Worm (Caenorhabditis elegans) whole organism, L4 larva: Measurements from ENCODE around the gene F32D8.7.

Experiments used
- F49E8.2 ChIP-seq: sonication (generic microtip); optimal IDR thresholded peaks from 2 replicates; lab custom pipeline; 2016; ENCODE audit warnings: missing compliant biosample characterization, mild to moderate bottlenecking, missing genetic modification characterization, borderline replicate concordance
- R02D3.7 ChIP-seq: fragments of 150-350 bp; sonication (generic microtip); optimal IDR thresholded peaks from 3 replicates; lab custom pipeline; 2014; ENCODE audit warnings: missing biosample characterization, missing genetic modification characterization
- T20F7.1 ChIP-seq: fragments of 200-800 bp; sonication (Bioruptor generic); optimal IDR thresholded peaks from 2 replicates; lab custom pipeline; 2018; ENCODE audit warnings: mild to moderate bottlenecking, missing genetic modification characterization, missing compliant biosample characterization
- Y5F2A.4 ChIP-seq: fragments of 200-800 bp; sonication (Bioruptor generic); optimal IDR thresholded peaks from 2 replicates; lab custom pipeline; 2018; ENCODE audit warnings: mild to moderate bottlenecking, missing genetic modification characterization, missing compliant biosample characterization
- Y75B8A.6 ChIP-seq: fragments of 200-800 bp; sonication (Bioruptor generic); IDR thresholded peaks from 2 replicates; pipeline ENCODE4 v1.3.6; 2022; ENCODE audit warnings: missing genetic modification reagents, missing genetic modification characterization, missing compliant biosample characterization
- ZK546.5 ChIP-seq, 2 experiments: sonication (generic microtip); optimal IDR thresholded peaks; 2 replicates each; lab custom pipeline; 2017; ENCODE audit warnings: missing biosample characterization in 2 of 2, missing genetic modification characterization in 2 of 2
- aha-1 ChIP-seq: fragments of 150-350 bp; peaks from one replicate; lab custom pipeline; 2014; ENCODE audit warnings: missing biosample characterization, missing genetic modification characterization
- ama-1 ChIP-seq: fragments of 150-350 bp; optimal IDR thresholded peaks from 2 replicates; lab custom pipeline; 2014; ENCODE audit warnings: inconsistent platforms, mixed read lengths
- attf-4 ChIP-seq: sonication (generic microtip); optimal IDR thresholded peaks from 3 replicates; lab custom pipeline; 2017; ENCODE audit warnings: missing biosample characterization, missing genetic modification characterization
- ceh-44 ChIP-seq: fragments of 200-800 bp; sonication (Bioruptor generic); IDR thresholded peaks from 2 replicates; pipeline ENCODE4 v1.3.6; 2022; ENCODE audit warnings: missing genetic modification reagents, missing genetic modification characterization, missing compliant biosample characterization
- ceh-62 ChIP-seq: sonication (generic microtip); optimal IDR thresholded peaks from 2 replicates; lab custom pipeline; 2017; ENCODE audit warnings: missing biosample characterization, missing genetic modification characterization
- ces-1 ChIP-seq: fragments of 150-350 bp; sonication (generic microtip); optimal IDR thresholded peaks from 4 replicates; lab custom pipeline; 2014; ENCODE audit warnings: missing biosample characterization, missing genetic modification reagents, missing genetic modification characterization
- cey-2 ChIP-seq: sonication (generic microtip); optimal IDR thresholded peaks from 3 replicates; lab custom pipeline; 2017; ENCODE audit warnings: missing genetic modification characterization, mild to moderate bottlenecking, missing compliant biosample characterization, antibody characterized with exemption, borderline replicate concordance; ENCODE audit not compliant: insufficient read depth
- ctbp-1 ChIP-seq: fragments of 200-800 bp; sonication (Bioruptor generic); IDR thresholded peaks from 2 replicates; pipeline ENCODE4 v1.3.6; 2022; ENCODE audit warnings: missing genetic modification reagents, missing genetic modification characterization, missing compliant biosample characterization
- daf-16 ChIP-seq, 3 experiments: sonication (generic microtip); optimal IDR thresholded peaks; 2 replicates each; lab custom pipeline; 2016 to 2017; ENCODE audit warnings: missing genetic modification characterization in 3 of 3, missing genetic modification reagents in 3 of 3, mild to moderate bottlenecking in 2 of 3, missing compliant biosample characterization in 2 of 3, missing biosample characterization in 1 of 3, moderate library complexity in 1 of 3
- dmd-9 ChIP-seq: fragments of 200-800 bp; sonication (Bioruptor generic); IDR thresholded peaks from 2 replicates; pipeline ENCODE4 v1.3.6; 2022; ENCODE audit warnings: missing genetic modification reagents, missing genetic modification characterization, missing compliant biosample characterization
- dve-1 ChIP-seq: sonication (generic microtip); optimal IDR thresholded peaks from 2 replicates; lab custom pipeline; 2017; ENCODE audit warnings: antibody characterized with exemption, mild to moderate bottlenecking, missing genetic modification characterization, missing compliant biosample characterization; ENCODE audit not compliant: insufficient read depth
- fkh-10 ChIP-seq: fragments of 150-350 bp; optimal IDR thresholded peaks from 2 replicates; lab custom pipeline; 2014; ENCODE audit warnings: missing biosample characterization, missing genetic modification reagents, missing genetic modification characterization
- hlh-11 ChIP-seq: fragments of 200-800 bp; sonication (Bioruptor generic); optimal IDR thresholded peaks from 2 replicates; lab custom pipeline; 2018; ENCODE audit warnings: mild to moderate bottlenecking, missing genetic modification characterization, missing compliant biosample characterization
- hmg-1.1 ChIP-seq: fragments of 200-800 bp; sonication (Bioruptor generic); IDR thresholded peaks from 2 replicates; pipeline ENCODE4 v1.3.6; 2022; ENCODE audit warnings: missing genetic modification reagents, missing genetic modification characterization, missing compliant biosample characterization
- lim-7 ChIP-seq: fragments of 200-800 bp; sonication (Bioruptor generic); IDR thresholded peaks from 2 replicates; pipeline ENCODE4 v1.3.6; 2022; ENCODE audit warnings: missing genetic modification characterization, missing compliant biosample characterization
- lin-1 ChIP-seq: fragments of 200-800 bp; sonication (Bioruptor generic); IDR thresholded peaks from 2 replicates; pipeline ENCODE4 v1.3.6; 2022; ENCODE audit warnings: missing genetic modification reagents, missing genetic modification characterization, missing compliant biosample characterization
- lin-13 ChIP-seq: fragments of 150-350 bp; optimal IDR thresholded peaks from 2 replicates; lab custom pipeline; 2014; ENCODE audit warnings: missing biosample characterization, missing genetic modification reagents, missing genetic modification characterization
- lin-15B ChIP-seq: fragments of 150-350 bp; sonication (generic microtip); optimal IDR thresholded peaks from 3 replicates; lab custom pipeline; 2014; ENCODE audit warnings: missing biosample characterization, missing genetic modification characterization
- lin-29 ChIP-seq: fragments of 200-800 bp; sonication (Bioruptor generic); IDR thresholded peaks from 2 replicates; pipeline ENCODE4 v1.3.6; 2022; ENCODE audit warnings: missing genetic modification reagents, missing genetic modification characterization, missing compliant biosample characterization
- lin-38 ChIP-seq: fragments of 200-800 bp; sonication (Bioruptor generic); IDR thresholded peaks from 2 replicates; pipeline ENCODE4 v1.3.6; 2022; ENCODE audit warnings: missing genetic modification reagents, missing genetic modification characterization, missing compliant biosample characterization
- lsy-2 ChIP-seq, 2 experiments: fragments of 150-350 bp in 1 of 2; sonication (generic microtip) in 1 of 2; optimal IDR thresholded peaks; 2 replicates each; lab custom pipeline; 2014 to 2017; ENCODE audit warnings: missing biosample characterization in 2 of 2, missing genetic modification characterization in 2 of 2
- madf-5 ChIP-seq, 2 experiments: fragments of 200-800 bp; sonication (Bioruptor generic); IDR thresholded peaks; 2 replicates each; pipeline ENCODE4 v1.3.6; 2022; ENCODE audit warnings: missing compliant biosample characterization in 2 of 2, missing genetic modification characterization in 2 of 2
- mdl-1 ChIP-seq, 2 experiments: fragments of 150-350 bp in 1 of 2; sonication (generic microtip) in 1 of 2; optimal IDR thresholded peaks; 2 replicates each; lab custom pipeline; 2014 to 2017; ENCODE audit warnings: missing biosample characterization in 2 of 2, missing genetic modification characterization in 2 of 2
- mdt-29 ChIP-seq: fragments of 200-800 bp; sonication (Bioruptor generic); IDR thresholded peaks from 2 replicates; pipeline ENCODE4 v1.3.6; 2022; ENCODE audit warnings: missing genetic modification reagents, missing genetic modification characterization, missing compliant biosample characterization
- mxl-2 ChIP-seq: fragments of 200-800 bp; sonication (Bioruptor generic); conservative IDR thresholded peaks from 2 replicates; pipeline ENCODE4 v1.3.6; 2022; ENCODE audit warnings: missing genetic modification reagents, missing genetic modification characterization, missing compliant biosample characterization
- mxl-3 ChIP-seq: fragments of 200-800 bp; sonication (Bioruptor generic); optimal IDR thresholded peaks from 2 replicates; lab custom pipeline; 2018; ENCODE audit warnings: mild to moderate bottlenecking, missing genetic modification characterization, missing compliant biosample characterization
- nhr-10 ChIP-seq: fragments of 150-350 bp; optimal IDR thresholded peaks from 2 replicates; lab custom pipeline; 2014; ENCODE audit warnings: missing biosample characterization, missing genetic modification characterization
- nhr-102 ChIP-seq: sonication (generic microtip); optimal IDR thresholded peaks from 2 replicates; lab custom pipeline; 2016; ENCODE audit warnings: mild to moderate bottlenecking, missing genetic modification characterization, moderate library complexity, missing compliant biosample characterization
- nhr-11 ChIP-seq: fragments of 150-350 bp; optimal IDR thresholded peaks from 2 replicates; lab custom pipeline; 2014; ENCODE audit warnings: missing biosample characterization, missing genetic modification characterization
- nhr-111 ChIP-seq: fragments of 200-800 bp; sonication (Bioruptor generic); optimal IDR thresholded peaks from 2 replicates; lab custom pipeline; 2018; ENCODE audit warnings: mild to moderate bottlenecking, missing genetic modification characterization, missing compliant biosample characterization
- nhr-41 ChIP-seq: fragments of 200-800 bp; sonication (Bioruptor generic); IDR thresholded peaks from 2 replicates; pipeline ENCODE4 v1.3.6; 2022; ENCODE audit warnings: missing genetic modification reagents, missing genetic modification characterization, missing compliant biosample characterization
- nhr-6 ChIP-seq: fragments of 150-350 bp; optimal IDR thresholded peaks from 2 replicates; lab custom pipeline; 2014; ENCODE audit warnings: missing biosample characterization, missing genetic modification characterization
- nhr-77 ChIP-seq: fragments of 150-350 bp; optimal IDR thresholded peaks from 2 replicates; lab custom pipeline; 2014; ENCODE audit warnings: missing biosample characterization, missing genetic modification characterization
- php-3 ChIP-seq: fragments of 200-800 bp; sonication (Bioruptor generic); IDR thresholded peaks from 2 replicates; pipeline ENCODE4 v1.3.6; 2022; ENCODE audit warnings: missing genetic modification reagents, missing genetic modification characterization, missing compliant biosample characterization
- pqm-1 ChIP-seq: sonication (generic microtip); optimal IDR thresholded peaks from 2 replicates; lab custom pipeline; 2017; ENCODE audit warnings: missing biosample characterization, missing genetic modification characterization
- saeg-2 ChIP-seq: fragments of 200-800 bp; sonication (Bioruptor generic); IDR thresholded peaks from 2 replicates; pipeline ENCODE4 v1.3.6; 2022; ENCODE audit warnings: missing genetic modification reagents, missing genetic modification characterization, missing compliant biosample characterization
- sdz-12 ChIP-seq: fragments of 200-800 bp; sonication (Bioruptor generic); optimal IDR thresholded peaks from 2 replicates; lab custom pipeline; 2018; ENCODE audit warnings: mild to moderate bottlenecking, missing genetic modification characterization, missing compliant biosample characterization
- set-16 ChIP-seq: fragments of 200-800 bp; sonication (Bioruptor generic); IDR thresholded peaks from 2 replicates; pipeline ENCODE4 v1.3.6; 2022; ENCODE audit warnings: missing genetic modification reagents, missing genetic modification characterization, missing compliant biosample characterization
- snpc-1.2 ChIP-seq: fragments of 200-800 bp; sonication (Bioruptor generic); IDR thresholded peaks from 2 replicates; pipeline ENCODE4 v1.3.6; 2022; ENCODE audit warnings: missing genetic modification reagents, missing genetic modification characterization, missing compliant biosample characterization
- tag-97 ChIP-seq: fragments of 200-800 bp; sonication (Bioruptor generic); IDR thresholded peaks from 2 replicates; pipeline ENCODE4 v1.3.6; 2022; ENCODE audit warnings: missing genetic modification characterization, missing compliant biosample characterization
- unc-130 ChIP-seq: sonication (generic microtip); optimal IDR thresholded peaks from 2 replicates; lab custom pipeline; 2016; ENCODE audit warnings: missing genetic modification reagents, missing genetic modification characterization, missing compliant biosample characterization
- vab-7 ChIP-seq: fragments of 200-800 bp; sonication (Bioruptor generic); IDR thresholded peaks from 2 replicates; pipeline ENCODE4 v1.3.6; 2022; ENCODE audit warnings: missing genetic modification reagents, missing genetic modification characterization, missing compliant biosample characterization
- zfp-3 ChIP-seq: fragments of 200-800 bp; sonication (Bioruptor generic); conservative IDR thresholded peaks from 2 replicates; pipeline ENCODE4 v1.3.6; 2022; ENCODE audit warnings: missing genetic modification reagents, missing genetic modification characterization, missing compliant biosample characterization
- zip-11 ChIP-seq: fragments of 200-800 bp; sonication (Bioruptor generic); IDR thresholded peaks from 2 replicates; pipeline ENCODE4 v1.3.6; 2022; ENCODE audit warnings: missing genetic modification characterization, missing compliant biosample characterization

Gene F32D8.7

DNA sequence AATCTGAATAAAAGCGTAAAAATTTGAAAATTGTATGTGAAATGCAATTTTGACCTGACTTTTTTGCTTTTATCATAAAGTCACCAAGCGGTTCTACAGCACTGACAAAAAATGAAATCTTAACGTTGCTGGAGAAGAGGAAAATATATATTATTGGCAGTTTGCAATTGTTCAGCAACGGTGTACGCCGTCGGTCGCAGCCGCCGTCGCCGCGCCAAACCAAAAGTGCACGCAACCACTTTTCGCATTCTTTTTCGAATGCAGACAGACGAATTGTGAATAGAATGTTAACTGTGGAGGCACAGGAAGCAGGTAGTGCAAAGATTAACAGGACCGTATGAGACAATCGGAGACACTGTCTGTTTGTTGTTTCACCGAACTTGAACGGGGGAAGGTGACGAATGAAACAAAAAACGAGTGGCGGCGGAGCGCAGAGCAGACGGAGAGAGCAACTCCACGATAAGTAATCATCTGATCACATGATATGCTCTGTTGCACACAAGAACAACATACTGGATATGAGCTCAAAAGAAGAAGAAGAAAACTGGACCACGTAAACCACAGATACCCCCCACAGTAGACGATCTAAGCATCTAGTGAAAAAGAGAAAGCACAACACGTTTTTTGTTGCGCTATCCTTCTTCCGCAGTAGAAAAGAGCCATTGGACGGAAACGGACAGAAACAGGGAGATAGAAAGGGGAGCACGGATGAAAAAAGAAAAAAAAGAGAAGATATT, 41.2 kb upstream of the F32D8.7 start (continued):
- peak; percentile 51 for TF ChIP-seq hlh-11 (tag; lab: Kevin White, UChicago)
- TF ChIP-seq ces-1: no peak
- no peak for TF ChIP-seq lin-29 (GFP tag; lab: Robert Waterston, UW)
- no peak for TF ChIP-seq ceh-62
- TF ChIP-seq hmg-1.1 (GFP tag; lab: Robert Waterston, UW): peak; percentile 41; the same call in 1 of the 2 replicates
- TF ChIP-seq Y5F2A.4 (GFP tag; lab: Kevin White, UChicago): no peak
- TF ChIP-seq aha-1: peak; percentile 87
- no peak for TF ChIP-seq mxl-2 (GFP tag; lab: Robert Waterston, UW)
- TF ChIP-seq mxl-3 (GFP tag; lab: Kevin White, UChicago): no peak
- peak in 1 of 2 experiments; percentile 2 for TF ChIP-seq daf-16 (GFP tag; optimal IDR thresholded peaks at IDR 0.05; lab: Kevin White, UChicago)
- TF ChIP-seq daf-16 (tag; optimal IDR thresholded peaks at IDR 0.05; lab: Kevin White, UChicago): peak; percentile 24
- TF ChIP-seq php-3 (GFP tag; lab: Robert Waterston, UW): no peak
- no peak for TF ChIP-seq zip-11 (GFP tag; lab: Robert Waterston, UW)
- TF ChIP-seq ama-1 (lab: Kevin White, UChicago): no peak
- no peak for TF ChIP-seq dve-1 (tag; lab: Kevin White, UChicago)
- no peak for TF ChIP-seq sdz-12 (GFP tag; lab: Kevin White, UChicago)
- TF ChIP-seq mdt-29 (GFP tag; lab: Robert Waterston, UW): no peak
- TF ChIP-seq tag-97: no peak
- 0 out of 2 replicates have a peak, but pooled peaks have one; percentile 5 for TF ChIP-seq set-16 (GFP tag; lab: Robert Waterston, UW)
- no peak for TF ChIP-seq nhr-6 (tag; lab: Kevin White, UChicago)
- no peak for TF ChIP-seq F49E8.2
- no peak for TF ChIP-seq R02D3.7
- TF ChIP-seq lim-7 (GFP tag; lab: Robert Waterston, UW): no peak
- TF ChIP-seq vab-7 (GFP tag; lab: Robert Waterston, UW): no peak
- no peak for TF ChIP-seq Y75B8A.6 (GFP tag; lab: Robert Waterston, UW)
- TF ChIP-seq unc-130: no peak
- TF ChIP-seq nhr-102: no peak
- no peak for TF ChIP-seq lin-38 (GFP tag; lab: Robert Waterston, UW)
- no peak for TF ChIP-seq lin-15B (tag; lab: Kevin White, UChicago)
- no peak for TF ChIP-seq cey-2 (tag; lab: Kevin White, UChicago)
- no peak for TF ChIP-seq fkh-10 (GFP tag; lab: Kevin White, UChicago)
- no peak for TF ChIP-seq ceh-44
- TF ChIP-seq nhr-11 (tag; lab: Kevin White, UChicago): peak; percentile 72
- TF ChIP-seq nhr-77 (tag; lab: Kevin White, UChicago): no peak
- no peak for TF ChIP-seq mdl-1 (tag; optimal IDR thresholded peaks at IDR 0.05; lab: Kevin White, UChicago)
- TF ChIP-seq madf-5 (GFP tag; IDR thresholded peaks at IDR 0.05; lab: Robert Waterston, UW): no peak
- TF ChIP-seq zfp-3 (GFP tag; lab: Robert Waterston, UW): no peak
- no peak for TF ChIP-seq ZK546.5 (tag; optimal IDR thresholded peaks at IDR 0.05; lab: Kevin White, UChicago)
- no peak for TF ChIP-seq saeg-2 (GFP tag; lab: Robert Waterston, UW)
- no peak for TF ChIP-seq pqm-1
- no peak for TF ChIP-seq T20F7.1 (GFP tag; lab: Kevin White, UChicago)
- no peak for TF ChIP-seq lin-13 (GFP tag; lab: Kevin White, UChicago)
- no peak for TF ChIP-seq nhr-111 (GFP tag; lab: Kevin White, UChicago)
- TF ChIP-seq lsy-2 (tag; optimal IDR thresholded peaks at IDR 0.05; lab: Kevin White, UChicago): peak in 1 of 2 experiments; percentile 9
- no peak for TF ChIP-seq lin-1 (GFP tag; lab: Robert Waterston, UW)
- no peak for TF ChIP-seq attf-4
- TF ChIP-seq dmd-9 (GFP tag; lab: Robert Waterston, UW): no peak
- no peak for TF ChIP-seq nhr-10 (tag; lab: Kevin White, UChicago)
- no peak for TF ChIP-seq ctbp-1 (GFP tag; lab: Robert Waterston, UW)
- no peak for TF ChIP-seq snpc-1.2 (GFP tag; lab: Robert Waterston, UW)
- TF ChIP-seq nhr-41 (GFP tag; lab: Robert Waterston, UW): no peak
